Worm (Caenorhabditis elegans) whole organism, L1 larva: ENCODE results near the gene nas-6.

ENCODE experiments used
- C16A3.4 ChIP-seq: fragments of 150-350 bp; optimal IDR thresholded peaks from 2 replicates; lab custom pipeline; 2014; ENCODE audit warnings: missing biosample characterization, missing genetic modification characterization
- C34B4.2 ChIP-seq: sonication (generic microtip); optimal IDR thresholded peaks from 2 replicates; lab custom pipeline; 2017; ENCODE audit warnings: mild to moderate bottlenecking, missing genetic modification characterization, missing compliant biosample characterization
- Y116A8C.19 ChIP-seq: sonication (generic microtip); optimal IDR thresholded peaks from 2 replicates; lab custom pipeline; 2016; ENCODE audit warnings: missing compliant biosample characterization, missing genetic modification characterization, borderline replicate concordance
- aha-1 ChIP-seq: fragments of 150-350 bp; optimal IDR thresholded peaks from 2 replicates; lab custom pipeline; 2014; ENCODE audit warnings: missing biosample characterization, missing genetic modification characterization
- alr-1 ChIP-seq: fragments of 200-800 bp; sonication (Bioruptor generic); optimal IDR thresholded peaks from 2 replicates; lab custom pipeline; 2018; ENCODE audit warnings: borderline replicate concordance, mild to moderate bottlenecking, missing genetic modification characterization, missing compliant biosample characterization
- blmp-1 ChIP-seq: fragments of 150-350 bp; optimal IDR thresholded peaks from 2 replicates; lab custom pipeline; 2014; ENCODE audit warnings: missing biosample characterization, missing genetic modification characterization
- ceh-63 ChIP-seq: fragments of 200-800 bp; sonication (Bioruptor generic); optimal IDR thresholded peaks from 2 replicates; lab custom pipeline; 2018; ENCODE audit warnings: mild to moderate bottlenecking, missing genetic modification characterization, missing compliant biosample characterization
- ces-1 ChIP-seq: fragments of 150-350 bp; optimal IDR thresholded peaks from 2 replicates; lab custom pipeline; 2014; ENCODE audit warnings: missing biosample characterization, missing genetic modification reagents, missing genetic modification characterization
- efl-1 ChIP-seq, 4 experiments: fragments of 150-350 bp; optimal IDR thresholded peaks in 3 of 4; peaks in 1 of 4; 1 replicate in 1 of 4; 2 replicates in 3 of 4; lab custom pipeline; 2014; ENCODE audit warnings: missing biosample characterization in 2 of 4, missing genetic modification characterization in 2 of 4, missing genetic modification reagents in 2 of 4
- egl-13 ChIP-seq: sonication (generic microtip); optimal IDR thresholded peaks from 2 replicates; lab custom pipeline; 2016; ENCODE audit warnings: missing genotype, missing genetic modification reagents, missing genetic modification characterization, missing compliant biosample characterization
- elt-3 ChIP-seq, 6 experiments: fragments of 150-350 bp in 1 of 6; sonication (generic microtip); optimal IDR thresholded peaks; 2 replicates each; lab custom pipeline; 2017 to 2018; ENCODE audit warnings: missing biosample characterization in 6 of 6, missing genetic modification characterization in 6 of 6, inconsistent platforms in 1 of 6
- fkh-10 ChIP-seq: sonication (generic microtip); optimal IDR thresholded peaks from 2 replicates; lab custom pipeline; 2017; ENCODE audit warnings: missing biosample characterization, missing genetic modification reagents, missing genetic modification characterization
- fkh-4 ChIP-seq: sonication (generic microtip); optimal IDR thresholded peaks from 2 replicates; lab custom pipeline; 2016; ENCODE audit warnings: missing compliant biosample characterization, missing genetic modification characterization, borderline replicate concordance
- hlh-17 ChIP-seq: fragments of 200-800 bp; sonication (Bioruptor generic); optimal IDR thresholded peaks from 2 replicates; lab custom pipeline; 2018; ENCODE audit warnings: missing genetic modification characterization, mild to moderate bottlenecking, missing compliant biosample characterization, moderate library complexity, borderline replicate concordance
- hlh-4 ChIP-seq: sonication (generic microtip); optimal IDR thresholded peaks from 2 replicates; lab custom pipeline; 2016; ENCODE audit warnings: mild to moderate bottlenecking, missing genetic modification characterization, missing compliant biosample characterization
- hpl-2 ChIP-seq: fragments of 150-350 bp; optimal IDR thresholded peaks from 2 replicates; lab custom pipeline; 2014; ENCODE audit warnings: missing biosample characterization, missing genetic modification reagents, missing genetic modification characterization
- irx-1 ChIP-seq: sonication (generic microtip); optimal IDR thresholded peaks from 2 replicates; lab custom pipeline; 2016; ENCODE audit warnings: missing genetic modification characterization, missing compliant biosample characterization
- isw-1 ChIP-seq: fragments of 200-800 bp; sonication (Bioruptor generic); IDR thresholded peaks from 2 replicates; pipeline ENCODE4 v1.3.6; 2022; ENCODE audit warnings: missing genetic modification characterization, missing compliant biosample characterization
- jun-1 ChIP-seq: fragments of 150-350 bp; optimal IDR thresholded peaks from 2 replicates; lab custom pipeline; 2014; ENCODE audit warnings: missing biosample characterization, missing genetic modification reagents, missing genetic modification characterization
- lin-13 ChIP-seq: fragments of 150-350 bp; optimal IDR thresholded peaks from 2 replicates; lab custom pipeline; 2014; ENCODE audit warnings: missing biosample characterization, missing genetic modification reagents, missing genetic modification characterization
- lin-15B ChIP-seq: fragments of 150-350 bp; sonication (generic microtip); optimal IDR thresholded peaks from 3 replicates; lab custom pipeline; 2014; ENCODE audit warnings: missing biosample characterization, missing genetic modification characterization
- nhr-12 ChIP-seq: sonication (generic microtip); optimal IDR thresholded peaks from 2 replicates; lab custom pipeline; 2017; ENCODE audit warnings: missing biosample characterization, missing genetic modification characterization
- nhr-28 ChIP-seq: fragments of 150-350 bp; optimal IDR thresholded peaks from 2 replicates; lab custom pipeline; 2014; ENCODE audit warnings: missing biosample characterization, missing genetic modification characterization
- nhr-71 ChIP-seq: sonication (generic microtip); optimal IDR thresholded peaks from 2 replicates; lab custom pipeline; 2016; ENCODE audit warnings: mild to moderate bottlenecking, missing genetic modification characterization, moderate library complexity, missing compliant biosample characterization
- nhr-84 ChIP-seq: sonication (generic microtip); optimal IDR thresholded peaks from 2 replicates; lab custom pipeline; 2017; ENCODE audit warnings: missing biosample characterization, missing genetic modification characterization
- nhr-85 ChIP-seq: sonication (generic microtip); peaks from one replicate; lab custom pipeline; 2016; ENCODE audit warnings: missing genetic modification characterization, inconsistent platforms, missing compliant biosample characterization
- pag-3 ChIP-seq: sonication (generic microtip); optimal IDR thresholded peaks from 2 replicates; lab custom pipeline; 2017; ENCODE audit warnings: missing genetic modification characterization, mild to moderate bottlenecking, missing compliant biosample characterization, antibody characterized with exemption, borderline replicate concordance; ENCODE audit not compliant: insufficient read depth
- pqm-1 ChIP-seq: sonication (generic microtip); optimal IDR thresholded peaks from 3 replicates; lab custom pipeline; 2017; ENCODE audit warnings: missing biosample characterization, missing genetic modification characterization
- rnt-1 ChIP-seq: sonication (generic microtip); optimal IDR thresholded peaks from 2 replicates; lab custom pipeline; 2016; ENCODE audit warnings: mild to moderate bottlenecking, missing genetic modification characterization, moderate library complexity, missing compliant biosample characterization
- sox-4 ChIP-seq: sonication (generic microtip); optimal IDR thresholded peaks from 2 replicates; lab custom pipeline; 2016; ENCODE audit warnings: missing genetic modification characterization, missing compliant biosample characterization
- swsn-7 ChIP-seq: sonication (generic microtip); optimal IDR thresholded peaks from 2 replicates; lab custom pipeline; 2016; ENCODE audit warnings: missing genetic modification characterization, missing compliant biosample characterization
- tlp-1 ChIP-seq: fragments of 150-350 bp; optimal IDR thresholded peaks from 2 replicates; lab custom pipeline; 2014; ENCODE audit warnings: missing biosample characterization, missing genetic modification characterization
- unc-130 ChIP-seq: fragments of 150-350 bp; optimal IDR thresholded peaks from 2 replicates; lab custom pipeline; 2017; ENCODE audit warnings: missing biosample characterization, missing genetic modification characterization, inconsistent platforms
- unc-98 ChIP-seq: fragments of 200-800 bp; sonication (Bioruptor generic); IDR thresholded peaks from 2 replicates; pipeline ENCODE4 v1.3.6; 2022; ENCODE audit warnings: missing genetic modification characterization, missing compliant biosample characterization
- zip-4 ChIP-seq: fragments of 200-800 bp; sonication (Bioruptor generic); optimal IDR thresholded peaks from 2 replicates; lab custom pipeline; 2018; ENCODE audit warnings: mild to moderate bottlenecking, missing genetic modification characterization, moderate library complexity, missing compliant biosample characterization
- ztf-11 ChIP-seq, 2 experiments: sonication (generic microtip); optimal IDR thresholded peaks; 2 replicates each; lab custom pipeline; 2016 to 2017; ENCODE audit warnings: missing genetic modification characterization in 2 of 2, missing biosample characterization in 1 of 2, missing compliant biosample characterization in 1 of 2

The nas-6 gene

ce11 chrIV:17490679-17491078 is at the start of gene nas-6:
Gene nas-6 (minus strand): TSS chrIV:17490779.
- TF ChIP-seq swsn-7 (tag; lab: Kevin White, UChicago) (no peak), efl-1 (optimal IDR thresholded peaks at IDR 0.05; lab: Kevin White, UChicago) (no peak), efl-1 (GFP tag; optimal IDR thresholded peaks at IDR 0.05 in 1 of 2; lab: Kevin White, UChicago) (peak in 1 of 2 experiments; percentile 22)

DNA sequence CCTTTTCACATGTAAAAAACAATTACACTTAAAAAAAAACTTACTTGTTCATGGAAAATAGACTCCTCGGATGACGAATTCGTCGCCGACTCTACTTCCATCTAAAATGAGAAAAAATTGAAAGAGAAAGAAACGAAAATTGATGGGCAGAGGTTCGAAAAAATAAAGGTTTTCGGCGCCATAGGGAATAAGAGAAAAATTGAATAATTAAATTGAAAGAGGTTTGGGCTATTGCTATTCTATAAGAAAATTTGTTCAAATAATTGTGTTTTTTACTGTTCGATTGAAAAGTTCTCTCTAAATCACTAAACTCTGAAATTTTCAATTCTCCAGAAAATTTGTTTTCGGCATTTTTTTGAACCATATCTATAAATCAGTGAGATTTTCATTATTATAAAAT is 7.3 kb downstream of the nas-6 start, which contains the start of gene rabr-2:
Gene rabr-2, minus strand, starts transcription at position 101 of the 400 bp plus-strand sequence.
- TF ChIP-seq nhr-12 (tag; lab: Kevin White, UChicago) (no peak), nhr-28 (no peak), hpl-2 (GFP tag; lab: Kevin White, UChicago) (no peak), alr-1 (tag; lab: Kevin White, UChicago) (no peak), fkh-4 (no peak), hlh-4 (tag; lab: Kevin White, UChicago) (no peak), zip-4 (GFP tag; lab: Kevin White, UChicago) (no peak), rnt-1 (tag; lab: Kevin White, UChicago) (no peak), unc-130 (tag; lab: Kevin White, UChicago) (no peak), lin-13 (GFP tag; lab: Kevin White, UChicago) (no peak), C16A3.4 (tag; lab: Kevin White, UChicago) (no peak), lin-15B (tag; lab: Kevin White, UChicago) (no peak), elt-3 (tag; optimal IDR thresholded peaks at IDR 0.05; lab: Kevin White, UChicago) (no peak), isw-1 (no peak), sox-4 (no peak), blmp-1 (no peak), nhr-84 (tag; lab: Kevin White, UChicago) (no peak), ceh-63 (GFP tag; lab: Kevin White, UChicago) (no peak), egl-13 (tag; lab: Kevin White, UChicago) (no peak)

- no peak for TF ChIP-seq pqm-1 (tag; lab: Kevin White, UChicago)
- TF ChIP-seq hlh-17 (GFP tag; lab: Kevin White, UChicago): no peak
- no peak for TF ChIP-seq nhr-71 (tag; lab: Kevin White, UChicago)
- no peak for TF ChIP-seq tlp-1
- no peak for TF ChIP-seq unc-130 (tag; lab: Kevin White, UChicago)
- no peak for TF ChIP-seq efl-1 (optimal IDR thresholded peaks at IDR 0.05; lab: Kevin White, UChicago)
- no peak for TF ChIP-seq efl-1 (GFP tag; optimal IDR thresholded peaks at IDR 0.05 in 1 of 2; lab: Kevin White, UChicago)
- no peak for TF ChIP-seq irx-1 (tag; lab: Kevin White, UChicago)
- no peak for TF ChIP-seq jun-1 (tag; lab: Kevin White, UChicago)
- no peak for TF ChIP-seq isw-1
- no peak for TF ChIP-seq fkh-10 (GFP tag; lab: Kevin White, UChicago)
- no peak for TF ChIP-seq ces-1 (GFP tag; lab: Kevin White, UChicago)
- no peak for TF ChIP-seq pag-3
- TF ChIP-seq unc-98 (GFP tag; lab: Robert Waterston, UW): no peak
These were observed 14.8 kb downstream of the nas-6 start, which contains the start of gene grl-24 for ce11 chrIV:17475743-17476142. Gene grl-24 (minus strand): TSS chrIV:17475843.

ce11 chrIV:17475242-17475641 is 15.3 kb downstream of the nas-6 start, which contains the start of gene F11E6.9:
Gene F11E6.9 (minus strand): TSS chrIV:17475342.
- TF ChIP-seq jun-1 (tag; lab: Kevin White, UChicago) (no peak), unc-130 (tag; lab: Kevin White, UChicago) (no peak), irx-1 (tag; lab: Kevin White, UChicago) (no peak), aha-1 (no peak), ztf-11 (tag; optimal IDR thresholded peaks at IDR 0.05; lab: Kevin White, UChicago) (no peak)
- TF ChIP-seq, all 84 proteins: peak for 0

- TF ChIP-seq Y116A8C.19 (tag; lab: Kevin White, UChicago) (no peak), C34B4.2 (no peak), jun-1 (tag; lab: Kevin White, UChicago) (no peak), nhr-85 (tag; lab: Kevin White, UChicago) (peak; percentile 69), aha-1 (no peak), blmp-1 (peak; percentile 58)
These were observed 16.5 kb downstream of the nas-6 start for ce11 chrIV:17474047-17474446.
